Worm (Caenorhabditis elegans) whole organism, late embryonic: ENCODE data around the gene Y39G8B.9.

Source experiments
- F13H6.1 ChIP-seq: sonication (generic microtip); optimal IDR thresholded peaks from 2 replicates; lab custom pipeline; 2016; ENCODE audit warnings: missing genetic modification characterization, missing compliant biosample characterization
- ama-1 ChIP-seq: fragments of 150-350 bp; optimal IDR thresholded peaks from 2 replicates; lab custom pipeline; 2014
- ceh-9 ChIP-seq: sonication (generic microtip); optimal IDR thresholded peaks from 2 replicates; lab custom pipeline; 2016; ENCODE audit warnings: mild to moderate bottlenecking, missing genetic modification characterization, inconsistent platforms, missing compliant biosample characterization
- odd-2 ChIP-seq: sonication (generic microtip); optimal IDR thresholded peaks from 2 replicates; lab custom pipeline; 2017; ENCODE audit warnings: antibody characterized with exemption, mild to moderate bottlenecking, missing genetic modification characterization, missing compliant biosample characterization
- pag-3 ChIP-seq: sonication (generic microtip); optimal IDR thresholded peaks from 2 replicates; lab custom pipeline; 2016; ENCODE audit warnings: missing compliant biosample characterization, missing genetic modification characterization, borderline replicate concordance
- pat-9 ChIP-seq: fragments of 200-800 bp; sonication (Bioruptor generic); optimal IDR thresholded peaks from 2 replicates; lab custom pipeline; 2018; ENCODE audit warnings: mild to moderate bottlenecking, missing genetic modification characterization, moderate library complexity, missing compliant biosample characterization
- pha-4 ChIP-seq: fragments of 150-350 bp; optimal IDR thresholded peaks from 2 replicates; lab custom pipeline; 2018; ENCODE audit warnings: missing biosample characterization, missing genetic modification reagents, missing genetic modification characterization
- rnt-1 ChIP-seq: sonication (generic microtip); optimal IDR thresholded peaks from 2 replicates; lab custom pipeline; 2016; ENCODE audit warnings: missing genetic modification characterization, missing compliant biosample characterization

ce11 chrII:13958359-13958758 is 22.8 kb upstream of the Y39G8B.9 start:
- TF ChIP-seq pag-3 (no peak), pat-9 (no peak), ceh-9 (tag; lab: Kevin White, UChicago) (no peak), pha-4 (tag; lab: Kevin White, UChicago) (no peak), ama-1 (lab: Kevin White, UChicago) (no peak), odd-2 (tag; lab: Kevin White, UChicago) (no peak), rnt-1 (tag; lab: Kevin White, UChicago) (no peak), F13H6.1 (tag; lab: Kevin White, UChicago) (no peak)
